Worm (Caenorhabditis elegans): ENCODE data around the gene W08F4.7.
"Not testable (repeated sequence)": the region's sequence is repeated elsewhere in the genome, so short reads cannot be mapped to it uniquely, and the experiment has no call there.

Gene W08F4.7

ce11 chrII:536775-537174 is 40.8 kb downstream of the W08F4.7 start, which contains the start of gene T27A1.2:
TSS of gene T27A1.2 (minus strand) at chrII:536875.
- TF ChIP-seq ceh-58 (GFP tag; IDR thresholded peaks at IDR 0.05) = no peak
- no peak for TF ChIP-seq F57A8.1 (GFP tag; optimal IDR thresholded peaks at IDR 0.05)
- no peak for TF ChIP-seq F49E8.2 (tag; optimal IDR thresholded peaks at IDR 0.05; ENCODE audit: insufficient read depth)
- no peak for TF ChIP-seq atf-7 (tag; optimal IDR thresholded peaks at IDR 0.05)
- TF ChIP-seq Y79H2A.3 (GFP tag; conservative IDR thresholded peaks at IDR 0.05) = no peak
- no peak for TF ChIP-seq mes-4 (tag; optimal IDR thresholded peaks at IDR 0.05)
- no peak for TF ChIP-seq ceh-27 (GFP tag; optimal IDR thresholded peaks at IDR 0.05)
- TF ChIP-seq ztf-22 (GFP tag; optimal IDR thresholded peaks at IDR 0.05) = no peak
- TF ChIP-seq nhr-80 (tag; optimal IDR thresholded peaks at IDR 0.05) = no peak
- no peak for TF ChIP-seq nhr-90 (tag; optimal IDR thresholded peaks at IDR 0.05)
- TF ChIP-seq him-1 (tag; optimal IDR thresholded peaks at IDR 0.05) = no peak
- no peak for TF ChIP-seq sea-2 (GFP tag; IDR thresholded peaks at IDR 0.05)
- TF ChIP-seq ama-1 (optimal IDR thresholded peaks at IDR 0.05) = no peak
- no peak for TF ChIP-seq ama-1 (GFP tag; optimal IDR thresholded peaks at IDR 0.05)
- TF ChIP-seq Y95B8A.8 (GFP tag; IDR thresholded peaks at IDR 0.05) = no peak
- no peak for TF ChIP-seq sdz-38 (tag; optimal IDR thresholded peaks at IDR 0.05)
- TF ChIP-seq ztf-28 (GFP tag; IDR thresholded peaks at IDR 0.05) = no peak
- TF ChIP-seq hsf-1 (GFP tag; IDR thresholded peaks at IDR 0.05) = no peak
- TF ChIP-seq hlh-26 (GFP tag; conservative IDR thresholded peaks at IDR 0.05) = no peak
- no peak for TF ChIP-seq F52B5.7 (tag; optimal IDR thresholded peaks at IDR 0.05)

- TF ChIP-seq lsl-1 (GFP tag; optimal IDR thresholded peaks at IDR 0.05); snpc-3.4 (tag; optimal IDR thresholded peaks at IDR 0.05); B0019.2 (GFP tag; conservative IDR thresholded peaks at IDR 0.05): not testable (repeated sequence)
Observed at ce11 chrII:535226-535625, 42.3 kb downstream of the W08F4.7 start, which contains the start of gene T27A1.3. TSS of gene T27A1.3 (plus strand) at chrII:535526.

DNA sequence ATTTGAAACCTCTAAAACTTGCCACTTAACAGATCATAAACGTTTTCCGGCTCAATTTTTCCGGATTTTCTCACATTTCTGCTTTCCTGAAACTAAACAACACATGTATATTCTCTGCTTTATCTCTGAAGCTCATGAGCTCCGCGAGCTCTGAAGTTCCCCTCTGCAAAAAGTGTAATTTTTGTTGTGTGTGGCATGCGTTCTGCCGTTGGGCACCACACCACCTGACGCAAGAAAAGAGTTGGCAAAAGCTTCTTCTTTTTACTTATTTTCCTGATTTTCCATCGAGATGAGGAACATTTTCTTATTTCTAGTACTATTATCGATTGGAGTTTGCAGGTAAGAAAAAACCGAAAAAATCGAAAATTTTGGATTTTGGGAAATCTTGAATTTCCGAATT is 51.2 kb downstream of the W08F4.7 start, which contains the start of gene lgc-34:
Gene lgc-34 (plus strand): TSS at position 200 of the 400 bp plus-strand sequence.
- TF ChIP-seq tlf-1 (GFP tag; optimal IDR thresholded peaks at IDR 0.05) (no peak), ceh-79 (tag; optimal IDR thresholded peaks at IDR 0.05) (no peak), F39B2.1 (GFP tag; IDR thresholded peaks at IDR 0.05) (no peak), rpc-1 (optimal IDR thresholded peaks at IDR 0.05) (no peak), rpc-1 (tag; optimal IDR thresholded peaks at IDR 0.05) (no peak), rcor-1 (GFP tag; IDR thresholded peaks at IDR 0.05) (no peak), fkh-3 (tag; optimal IDR thresholded peaks at IDR 0.05) (no peak), hsf-1 (GFP tag; IDR thresholded peaks at IDR 0.05) (no peak), die-1 (tag; optimal IDR thresholded peaks at IDR 0.05) (no peak), nhr-80 (tag; optimal IDR thresholded peaks at IDR 0.05) (no peak), cebp-1 (GFP tag; IDR thresholded peaks at IDR 0.05) (no peak), cebp-1 (tag; optimal IDR thresholded peaks at IDR 0.05) (no peak), nhr-90 (tag; optimal IDR thresholded peaks at IDR 0.05) (no peak), lin-54 (GFP tag; optimal IDR thresholded peaks at IDR 0.05) (no peak), snpc-4 (GFP tag; optimal IDR thresholded peaks at IDR 0.05) (no peak), snpc-4 (tag; optimal IDR thresholded peaks at IDR 0.05) (no peak), D2030.7 (GFP tag; IDR thresholded peaks at IDR 0.05) (no peak), B0336.3 (GFP tag; IDR thresholded peaks at IDR 0.05) (no peak), egl-44 (GFP tag; IDR thresholded peaks at IDR 0.05) (no peak), hmg-1.2 (GFP tag; IDR thresholded peaks at IDR 0.05) (no peak), F52B5.7 (tag; optimal IDR thresholded peaks at IDR 0.05) (no peak)
